Worm (Caenorhabditis elegans): Measurements from ENCODE around the gene slc-25A18.2.

Gene slc-25A18.2

DNA sequence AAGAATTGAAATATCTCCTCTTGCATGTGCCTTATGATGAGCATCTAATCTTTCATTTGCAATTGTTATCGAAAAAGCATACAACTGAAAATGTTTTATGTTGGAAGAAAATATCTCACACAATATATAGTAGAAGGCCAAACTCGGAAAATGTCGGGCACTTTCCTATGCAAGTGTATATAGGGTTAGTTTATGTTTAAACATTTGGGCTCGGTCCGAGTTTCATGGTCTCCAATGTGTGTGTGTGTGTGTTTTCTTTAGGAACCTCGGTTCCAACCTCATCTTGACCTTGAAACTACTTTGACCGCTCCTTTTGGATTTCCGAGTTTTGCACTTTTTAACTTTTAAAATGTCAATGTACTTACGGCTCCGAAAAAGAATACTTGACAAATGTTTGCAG lies 24.5 kb downstream of the slc-25A18.2 start:
- no peak for TF ChIP-seq dmd-4 (tag; optimal IDR thresholded peaks at IDR 0.05; ENCODE audit: borderline replicate concordance)
- no peak for TF ChIP-seq mec-3 (tag; optimal IDR thresholded peaks at IDR 0.05; ENCODE audit: borderline replicate concordance)
- no peak for TF ChIP-seq ztf-16 (tag; optimal IDR thresholded peaks at IDR 0.05)
- no peak for TF ChIP-seq C38D4.7 (GFP tag; optimal IDR thresholded peaks at IDR 0.05)
- TF ChIP-seq ceh-19 (GFP tag; optimal IDR thresholded peaks at IDR 0.05), result no peak
- TF ChIP-seq tbx-7 (tag; optimal IDR thresholded peaks at IDR 0.05), result no peak
- TF ChIP-seq ceh-22 (tag; optimal IDR thresholded peaks at IDR 0.05), result no peak
- no peak for TF ChIP-seq zip-5 (tag; optimal IDR thresholded peaks at IDR 0.05)
- TF ChIP-seq hlh-8 (tag; optimal IDR thresholded peaks at IDR 0.05), result no peak
- TF ChIP-seq ceh-48 (tag; optimal IDR thresholded peaks at IDR 0.05), result no peak

ce11 chrIV:7500924-7501323 lies 26.1 kb downstream of the slc-25A18.2 start:
- TF ChIP-seq C08G9.2 (tag; optimal IDR thresholded peaks at IDR 0.05), result no peak
- TF ChIP-seq elt-2 (tag; optimal IDR thresholded peaks at IDR 0.05), result no peak
- no peak for TF ChIP-seq sdc-2 (tag; optimal IDR thresholded peaks at IDR 0.05)
- no peak for TF ChIP-seq ttx-3 (tag; optimal IDR thresholded peaks at IDR 0.05)

ce11 chrIV:7501337-7501736 lies 26.5 kb downstream of the slc-25A18.2 start, which contains the start of gene F55G1.15:
F55G1.15 (minus strand) TSS chrIV:7501437.
- no peak for TF ChIP-seq npax-4 (tag; optimal IDR thresholded peaks at IDR 0.05)
- no peak for TF ChIP-seq fax-1 (tag; optimal IDR thresholded peaks at IDR 0.05)
- no peak for TF ChIP-seq gmeb-2 (tag; optimal IDR thresholded peaks at IDR 0.05)
- no peak for TF ChIP-seq unc-55 (GFP tag; optimal IDR thresholded peaks at IDR 0.05)
- no peak for TF ChIP-seq sox-2 (GFP tag; IDR thresholded peaks at IDR 0.05)
- no peak for TF ChIP-seq fkh-6 (tag; optimal IDR thresholded peaks at IDR 0.05)
- TF ChIP-seq ref-2 (tag; optimal IDR thresholded peaks at IDR 0.05), result no peak
- TF ChIP-seq F13H6.1 (tag; optimal IDR thresholded peaks at IDR 0.05), result no peak
- no peak for TF ChIP-seq dve-1 (tag; optimal IDR thresholded peaks at IDR 0.05)
- TF ChIP-seq hlh-30 (tag; optimal IDR thresholded peaks at IDR 0.05; ENCODE audit: insufficient read depth), result no peak
- no peak for TF ChIP-seq madf-2 (tag; optimal IDR thresholded peaks at IDR 0.05)

DNA sequence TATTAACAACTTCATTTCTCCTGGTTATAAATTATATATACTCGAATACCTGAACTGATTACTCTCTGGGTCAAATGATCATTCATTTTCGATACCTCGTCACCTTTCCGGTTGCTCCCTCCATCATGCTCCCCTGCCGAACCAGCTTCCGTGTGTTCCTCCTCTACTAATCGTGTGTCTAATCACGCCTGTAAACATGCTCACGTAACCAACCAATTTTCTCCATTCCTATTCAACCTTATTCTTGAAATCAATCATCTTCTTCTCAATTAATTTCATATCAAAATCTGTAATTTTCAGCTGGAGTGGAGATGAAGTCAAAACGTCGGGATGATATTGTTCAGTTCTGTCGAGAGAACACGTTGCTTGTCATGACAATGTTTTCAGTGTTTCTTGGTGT lies 28.5 kb downstream of the slc-25A18.2 start, which contains the start of gene glt-6:
Gene glt-6 (plus strand): TSS at position 301 of the 400 bp plus-strand sequence.
- TF ChIP-seq pha-2 (tag; optimal IDR thresholded peaks at IDR 0.05), result no peak
- TF ChIP-seq C38D4.7 (GFP tag; optimal IDR thresholded peaks at IDR 0.05), result no peak
- TF ChIP-seq pax-1 (tag; optimal IDR thresholded peaks at IDR 0.05), result no peak
- TF ChIP-seq pat-9 (tag; optimal IDR thresholded peaks at IDR 0.05), result no peak
- no peak for TF ChIP-seq Y22D7AL.16 (tag; optimal IDR thresholded peaks at IDR 0.05)
- no peak for TF ChIP-seq zip-5 (tag; optimal IDR thresholded peaks at IDR 0.05)
- no peak for TF ChIP-seq elt-2 (tag; optimal IDR thresholded peaks at IDR 0.05)
- no peak for TF ChIP-seq ceh-22 (tag; optimal IDR thresholded peaks at IDR 0.05)
- no peak for TF ChIP-seq ztf-16 (tag; optimal IDR thresholded peaks at IDR 0.05)
- TF ChIP-seq unc-55 (GFP tag; optimal IDR thresholded peaks at IDR 0.05), result no peak
- TF ChIP-seq ceh-2 (tag; optimal IDR thresholded peaks at IDR 0.05), result no peak
- no peak for TF ChIP-seq sox-2 (GFP tag; IDR thresholded peaks at IDR 0.05)
- TF ChIP-seq tbx-7 (tag; optimal IDR thresholded peaks at IDR 0.05), result no peak
- no peak for TF ChIP-seq unc-86 (tag; optimal IDR thresholded peaks at IDR 0.05)
- TF ChIP-seq T23F11.4 (GFP tag; optimal IDR thresholded peaks at IDR 0.05), result no peak
- no peak for TF ChIP-seq ceh-9 (tag; optimal IDR thresholded peaks at IDR 0.05)
- no peak for TF ChIP-seq pros-1 (tag; optimal IDR thresholded peaks at IDR 0.05)
- TF ChIP-seq ceh-34 (tag; optimal IDR thresholded peaks at IDR 0.05), result no peak
